Worm (Caenorhabditis elegans) whole organism, L1 larva: ENCODE data around the gene C34C12.6.

ENCODE experiments used
- C04F5.9 ChIP-seq: sonication (generic microtip); optimal IDR thresholded peaks from 2 replicates; lab custom pipeline; 2016; ENCODE audit warnings: missing genetic modification characterization, missing compliant biosample characterization
- C16A3.4 ChIP-seq: fragments of 150-350 bp; optimal IDR thresholded peaks from 2 replicates; lab custom pipeline; 2014; ENCODE audit warnings: missing biosample characterization, missing genetic modification characterization
- C34B4.2 ChIP-seq: sonication (generic microtip); optimal IDR thresholded peaks from 2 replicates; lab custom pipeline; 2017; ENCODE audit warnings: mild to moderate bottlenecking, missing genetic modification characterization, missing compliant biosample characterization
- F16B12.6 ChIP-seq: fragments of 150-350 bp; optimal IDR thresholded peaks from 2 replicates; lab custom pipeline; 2014; ENCODE audit warnings: missing biosample characterization, missing genetic modification characterization
- Y116A8C.19 ChIP-seq: sonication (generic microtip); optimal IDR thresholded peaks from 2 replicates; lab custom pipeline; 2016; ENCODE audit warnings: missing compliant biosample characterization, missing genetic modification characterization, borderline replicate concordance
- aha-1 ChIP-seq: fragments of 150-350 bp; optimal IDR thresholded peaks from 2 replicates; lab custom pipeline; 2014; ENCODE audit warnings: missing biosample characterization, missing genetic modification characterization
- aly-2 ChIP-seq: fragments of 150-350 bp; optimal IDR thresholded peaks from 2 replicates; lab custom pipeline; 2014; ENCODE audit warnings: missing biosample characterization, missing genetic modification characterization
- ceh-8 ChIP-seq: fragments of 200-800 bp; sonication (Bioruptor generic); optimal IDR thresholded peaks from 2 replicates; lab custom pipeline; 2018; ENCODE audit warnings: mild to moderate bottlenecking, missing genetic modification characterization, moderate library complexity, missing compliant biosample characterization
- ceh-82 ChIP-seq, 3 experiments: fragments of 150-350 bp in 1 of 3; sonication (generic microtip) in 2 of 3; optimal IDR thresholded peaks; 2 replicates each; lab custom pipeline; 2014 to 2017; ENCODE audit warnings: missing biosample characterization in 3 of 3, missing genetic modification characterization in 3 of 3
- ceh-90 ChIP-seq: sonication (generic microtip); optimal IDR thresholded peaks from 2 replicates; lab custom pipeline; 2016; ENCODE audit warnings: missing genetic modification characterization, missing compliant biosample characterization
- ces-1 ChIP-seq: fragments of 150-350 bp; optimal IDR thresholded peaks from 2 replicates; lab custom pipeline; 2014; ENCODE audit warnings: missing biosample characterization, missing genetic modification reagents, missing genetic modification characterization
- dpl-1 ChIP-seq, 3 experiments: fragments of 150-350 bp in 2 of 3; sonication (generic microtip) in 1 of 3; optimal IDR thresholded peaks; 2 replicates each; lab custom pipeline; 2014 to 2017; ENCODE audit warnings: missing biosample characterization in 3 of 3, missing genetic modification characterization in 3 of 3, missing genetic modification reagents in 3 of 3
- efl-1 ChIP-seq, 4 experiments: fragments of 150-350 bp; optimal IDR thresholded peaks in 3 of 4; peaks in 1 of 4; 1 replicate in 1 of 4; 2 replicates in 3 of 4; lab custom pipeline; 2014; ENCODE audit warnings: missing biosample characterization in 2 of 4, missing genetic modification characterization in 2 of 4, missing genetic modification reagents in 2 of 4
- efl-3 ChIP-seq: fragments of 200-800 bp; sonication (Bioruptor generic); optimal IDR thresholded peaks from 2 replicates; lab custom pipeline; 2018; ENCODE audit warnings: mild to moderate bottlenecking, missing genetic modification characterization, missing compliant biosample characterization
- egl-13 ChIP-seq: sonication (generic microtip); optimal IDR thresholded peaks from 2 replicates; lab custom pipeline; 2016; ENCODE audit warnings: missing genotype, missing genetic modification reagents, missing genetic modification characterization, missing compliant biosample characterization
- elt-2 ChIP-seq: sonication (generic microtip); optimal IDR thresholded peaks from 2 replicates; lab custom pipeline; 2016; ENCODE audit warnings: missing genetic modification characterization, mild to moderate bottlenecking, inconsistent platforms, missing compliant biosample characterization, missing genetic modification reagents
- elt-3 ChIP-seq, 6 experiments: fragments of 150-350 bp in 1 of 6; sonication (generic microtip); optimal IDR thresholded peaks; 2 replicates each; lab custom pipeline; 2017 to 2018; ENCODE audit warnings: missing biosample characterization in 6 of 6, missing genetic modification characterization in 6 of 6, inconsistent platforms in 1 of 6
- fkh-4 ChIP-seq: sonication (generic microtip); optimal IDR thresholded peaks from 2 replicates; lab custom pipeline; 2016; ENCODE audit warnings: missing compliant biosample characterization, missing genetic modification characterization, borderline replicate concordance
- fkh-8 ChIP-seq: sonication (generic microtip); optimal IDR thresholded peaks from 2 replicates; lab custom pipeline; 2016; ENCODE audit warnings: mild to moderate bottlenecking, missing genetic modification characterization, missing compliant biosample characterization
- grh-1 ChIP-seq: fragments of 200-800 bp; sonication (Bioruptor generic); IDR thresholded peaks from 2 replicates; pipeline ENCODE4 v1.3.6; 2022; ENCODE audit warnings: missing genetic modification reagents, missing genetic modification characterization, missing compliant biosample characterization
- isw-1 ChIP-seq: fragments of 200-800 bp; sonication (Bioruptor generic); IDR thresholded peaks from 2 replicates; pipeline ENCODE4 v1.3.6; 2022; ENCODE audit warnings: missing genetic modification characterization, missing compliant biosample characterization
- lin-13 ChIP-seq: fragments of 150-350 bp; optimal IDR thresholded peaks from 2 replicates; lab custom pipeline; 2014; ENCODE audit warnings: missing biosample characterization, missing genetic modification reagents, missing genetic modification characterization
- lin-14 ChIP-seq: fragments of 200-800 bp; sonication (Bioruptor generic); optimal IDR thresholded peaks from 2 replicates; lab custom pipeline; 2018; ENCODE audit warnings: mild to moderate bottlenecking, missing genetic modification characterization, moderate library complexity, missing compliant biosample characterization
- lin-15B ChIP-seq: fragments of 150-350 bp; sonication (generic microtip); optimal IDR thresholded peaks from 3 replicates; lab custom pipeline; 2014; ENCODE audit warnings: missing biosample characterization, missing genetic modification characterization
- lin-35 ChIP-seq, 2 experiments: fragments of 150-350 bp; optimal IDR thresholded peaks; 2 replicates each; lab custom pipeline; 2014; ENCODE audit warnings: missing biosample characterization in 2 of 2, missing genetic modification characterization in 2 of 2, missing genetic modification reagents in 2 of 2
- lir-3 ChIP-seq: sonication (generic microtip); optimal IDR thresholded peaks from 2 replicates; lab custom pipeline; 2016; ENCODE audit warnings: mild to moderate bottlenecking, missing genetic modification characterization, moderate library complexity, missing compliant biosample characterization; ENCODE audit not compliant: poor library complexity
- lsy-2 ChIP-seq, 2 experiments: fragments of 150-350 bp; optimal IDR thresholded peaks; 2 replicates each; lab custom pipeline; 2014; ENCODE audit warnings: missing biosample characterization in 2 of 2, missing genetic modification characterization in 2 of 2
- mab-9 ChIP-seq: fragments of 200-800 bp; sonication (Bioruptor generic); IDR thresholded peaks from 2 replicates; pipeline ENCODE4 v1.3.6; 2022; ENCODE audit warnings: missing genetic modification reagents, missing genetic modification characterization, missing compliant biosample characterization
- mdl-1 ChIP-seq, 2 experiments: fragments of 150-350 bp; optimal IDR thresholded peaks; 2 replicates each; lab custom pipeline; 2014 to 2017; ENCODE audit warnings: missing biosample characterization in 2 of 2, missing genetic modification characterization in 2 of 2, inconsistent platforms in 1 of 2
- mef-2 ChIP-seq: fragments of 150-350 bp; optimal IDR thresholded peaks from 2 replicates; lab custom pipeline; 2014; ENCODE audit warnings: missing biosample characterization, missing genetic modification characterization
- nhr-11 ChIP-seq: fragments of 150-350 bp; optimal IDR thresholded peaks from 2 replicates; lab custom pipeline; 2014; ENCODE audit warnings: missing biosample characterization, missing genetic modification characterization
- nhr-12 ChIP-seq: sonication (generic microtip); optimal IDR thresholded peaks from 2 replicates; lab custom pipeline; 2017; ENCODE audit warnings: missing biosample characterization, missing genetic modification characterization
- nhr-19 ChIP-seq: fragments of 200-800 bp; sonication (Bioruptor generic); conservative IDR thresholded peaks from 2 replicates; pipeline ENCODE4 v1.3.6; 2022; ENCODE audit warnings: missing genetic modification characterization, missing compliant biosample characterization
- nhr-20 ChIP-seq: sonication (generic microtip); optimal IDR thresholded peaks from 2 replicates; lab custom pipeline; 2016; ENCODE audit warnings: mild to moderate bottlenecking, missing genetic modification characterization, missing compliant biosample characterization
- nhr-28 ChIP-seq: fragments of 150-350 bp; optimal IDR thresholded peaks from 2 replicates; lab custom pipeline; 2014; ENCODE audit warnings: missing biosample characterization, missing genetic modification characterization
- nhr-47 ChIP-seq: sonication (generic microtip); optimal IDR thresholded peaks from 2 replicates; lab custom pipeline; 2016; ENCODE audit warnings: mild to moderate bottlenecking, missing genetic modification characterization, moderate library complexity, missing compliant biosample characterization
- nhr-76 ChIP-seq: sonication (generic microtip); optimal IDR thresholded peaks from 2 replicates; lab custom pipeline; 2017; ENCODE audit warnings: missing biosample characterization, missing genetic modification characterization
- nhr-77 ChIP-seq: fragments of 150-350 bp; optimal IDR thresholded peaks from 2 replicates; lab custom pipeline; 2014; ENCODE audit warnings: missing biosample characterization, missing genetic modification characterization
- nhr-85 ChIP-seq: sonication (generic microtip); peaks from one replicate; lab custom pipeline; 2016; ENCODE audit warnings: missing genetic modification characterization, inconsistent platforms, missing compliant biosample characterization
- nhr-90 ChIP-seq: sonication (generic microtip); optimal IDR thresholded peaks from 2 replicates; lab custom pipeline; 2016; ENCODE audit warnings: mild to moderate bottlenecking, missing genetic modification characterization, missing compliant biosample characterization; ENCODE audit not compliant: poor library complexity
- pag-3 ChIP-seq: sonication (generic microtip); optimal IDR thresholded peaks from 2 replicates; lab custom pipeline; 2017; ENCODE audit warnings: missing genetic modification characterization, mild to moderate bottlenecking, missing compliant biosample characterization, antibody characterized with exemption, borderline replicate concordance; ENCODE audit not compliant: insufficient read depth
- pqm-1 ChIP-seq: sonication (generic microtip); optimal IDR thresholded peaks from 3 replicates; lab custom pipeline; 2017; ENCODE audit warnings: missing biosample characterization, missing genetic modification characterization
- rnt-1 ChIP-seq: sonication (generic microtip); optimal IDR thresholded peaks from 2 replicates; lab custom pipeline; 2016; ENCODE audit warnings: mild to moderate bottlenecking, missing genetic modification characterization, moderate library complexity, missing compliant biosample characterization
- snu-23 ChIP-seq: sonication (generic microtip); optimal IDR thresholded peaks from 2 replicates; lab custom pipeline; 2016; ENCODE audit warnings: missing genetic modification characterization, missing compliant biosample characterization
- sox-4 ChIP-seq: sonication (generic microtip); optimal IDR thresholded peaks from 2 replicates; lab custom pipeline; 2016; ENCODE audit warnings: missing genetic modification characterization, missing compliant biosample characterization
- sptf-1 ChIP-seq: fragments of 150-350 bp; optimal IDR thresholded peaks from 2 replicates; lab custom pipeline; 2014; ENCODE audit warnings: missing biosample characterization, missing genetic modification characterization
- swsn-7 ChIP-seq: sonication (generic microtip); optimal IDR thresholded peaks from 2 replicates; lab custom pipeline; 2016; ENCODE audit warnings: missing genetic modification characterization, missing compliant biosample characterization
- tlp-1 ChIP-seq: fragments of 150-350 bp; optimal IDR thresholded peaks from 2 replicates; lab custom pipeline; 2014; ENCODE audit warnings: missing biosample characterization, missing genetic modification characterization
- unc-30 ChIP-seq: sonication (generic microtip); optimal IDR thresholded peaks from 2 replicates; lab custom pipeline; 2017; ENCODE audit warnings: missing biosample characterization, missing genetic modification characterization
- unc-86 ChIP-seq: sonication (generic microtip); optimal IDR thresholded peaks from 2 replicates; lab custom pipeline; 2016; ENCODE audit warnings: missing genetic modification characterization, missing compliant biosample characterization
- xbp-1 ChIP-seq: sonication (generic microtip); optimal IDR thresholded peaks from 2 replicates; lab custom pipeline; 2016; ENCODE audit warnings: missing genetic modification characterization, missing compliant biosample characterization
- ztf-11 ChIP-seq, 2 experiments: sonication (generic microtip); optimal IDR thresholded peaks; 2 replicates each; lab custom pipeline; 2016 to 2017; ENCODE audit warnings: missing genetic modification characterization in 2 of 2, missing biosample characterization in 1 of 2, missing compliant biosample characterization in 1 of 2
- ztf-4 ChIP-seq: fragments of 150-350 bp; optimal IDR thresholded peaks from 2 replicates; lab custom pipeline; 2014; ENCODE audit warnings: missing biosample characterization, missing genetic modification characterization

The C34C12.6 gene

ce11 chrIII:3476245-3476644 lies 6.1 kb upstream of the C34C12.6 start:
- TF ChIP-seq nhr-85 (tag; lab: Kevin White, UChicago), result peak; percentile 82
- peak in 1 of 2 experiments; percentile 50 for TF ChIP-seq lsy-2 (tag; optimal IDR thresholded peaks at IDR 0.05; lab: Kevin White, UChicago)
- TF ChIP-seq C34B4.2, result no peak
- no peak for TF ChIP-seq ces-1 (GFP tag; lab: Kevin White, UChicago)
- TF ChIP-seq efl-3, result peak; percentile 22
- TF ChIP-seq unc-30 (tag; lab: Kevin White, UChicago), result no peak
- peak; percentile 76 for TF ChIP-seq sox-4 (tag; lab: Kevin White, UChicago)
- peak; percentile 86 for TF ChIP-seq nhr-90 (tag; lab: Kevin White, UChicago)
- TF ChIP-seq unc-86, result peak; percentile 54
- TF ChIP-seq ceh-90 (tag; lab: Kevin White, UChicago), result peak; percentile 81
- peak; percentile 14 to 23 for TF ChIP-seq efl-1 (optimal IDR thresholded peaks at IDR 0.05; lab: Kevin White, UChicago)
- TF ChIP-seq efl-1 (GFP tag; optimal IDR thresholded peaks at IDR 0.05 in 1 of 2; lab: Kevin White, UChicago), result peak; percentile 14 to 91
- TF ChIP-seq nhr-47 (tag; lab: Kevin White, UChicago), result peak; percentile 77
- no peak for TF ChIP-seq mef-2 (tag; lab: Kevin White, UChicago)
- peak; percentile 78 for TF ChIP-seq isw-1 (GFP tag; lab: Robert Waterston, UW)
- no peak for TF ChIP-seq ceh-82 (tag; optimal IDR thresholded peaks at IDR 0.05; lab: Kevin White, UChicago)
- TF ChIP-seq C16A3.4 (tag; lab: Kevin White, UChicago), result no peak
- no peak for TF ChIP-seq ztf-4 (tag; lab: Kevin White, UChicago)
- TF ChIP-seq dpl-1 (GFP tag; optimal IDR thresholded peaks at IDR 0.05; lab: Kevin White, UChicago), result no peak
- no peak for TF ChIP-seq F16B12.6
- no peak for TF ChIP-seq nhr-11
- peak; percentile 40 for TF ChIP-seq swsn-7 (tag; lab: Kevin White, UChicago)
- TF ChIP-seq lin-15B (tag; lab: Kevin White, UChicago), result no peak
- TF ChIP-seq nhr-28 (tag; lab: Kevin White, UChicago), result no peak
- TF ChIP-seq nhr-19 (GFP tag; lab: Robert Waterston, UW), result peak; percentile 47
- peak in 1 of 2 experiments; percentile 11 for TF ChIP-seq lin-35 (GFP tag; optimal IDR thresholded peaks at IDR 0.05; lab: Kevin White, UChicago)
- TF ChIP-seq aly-2, result peak; percentile 1
- TF ChIP-seq lin-13 (GFP tag; lab: Kevin White, UChicago), result no peak
- TF ChIP-seq fkh-8 (tag; lab: Kevin White, UChicago), result peak; percentile 75
- TF ChIP-seq nhr-20, result peak; percentile 59
- peak; percentile 48 for TF ChIP-seq snu-23 (GFP tag; lab: Kevin White, UChicago)
- TF ChIP-seq mab-9 (GFP tag; lab: Robert Waterston, UW), result no peak
- TF ChIP-seq xbp-1 (tag; lab: Kevin White, UChicago), result peak; percentile 60
- no peak for TF ChIP-seq pag-3 (tag; lab: Kevin White, UChicago)
- TF ChIP-seq sptf-1 (tag; lab: Kevin White, UChicago), result no peak
- TF ChIP-seq C04F5.9 (tag; lab: Kevin White, UChicago), result peak; percentile 27
- TF ChIP-seq elt-3 (tag; optimal IDR thresholded peaks at IDR 0.05; lab: Kevin White, UChicago), result no peak
- TF ChIP-seq nhr-77 (tag; lab: Kevin White, UChicago), result no peak
- TF ChIP-seq fkh-4 (tag; lab: Kevin White, UChicago), result peak; percentile 78
- no peak for TF ChIP-seq grh-1
- no peak for TF ChIP-seq mdl-1 (tag; optimal IDR thresholded peaks at IDR 0.05; lab: Kevin White, UChicago)
- TF ChIP-seq nhr-76 (tag; lab: Kevin White, UChicago), result no peak
- TF ChIP-seq elt-2 (tag; lab: Kevin White, UChicago), result peak; percentile 21
- peak; percentile 24 for TF ChIP-seq rnt-1 (tag; lab: Kevin White, UChicago)
- TF ChIP-seq aha-1, result no peak
- peak; percentile 41 for TF ChIP-seq lin-14 (GFP tag; lab: Kevin White, UChicago)
- peak; percentile 65 for TF ChIP-seq egl-13 (tag; lab: Kevin White, UChicago)
- no peak for TF ChIP-seq tlp-1 (tag; lab: Kevin White, UChicago)
- TF ChIP-seq ceh-8 (GFP tag; lab: Kevin White, UChicago), result no peak
- TF ChIP-seq ztf-11 (tag; optimal IDR thresholded peaks at IDR 0.05; lab: Kevin White, UChicago), result peak in 1 of 2 experiments; percentile 86
- TF ChIP-seq lir-3 (tag; lab: Kevin White, UChicago), result peak; percentile 82
- no peak for TF ChIP-seq pqm-1
- TF ChIP-seq nhr-12, result no peak
- peak; percentile 77 for TF ChIP-seq Y116A8C.19
